Fruit fly (Drosophila melanogaster) Kc167 (cell line): ENCODE data around the gene PhKgamma.

ENCODE experiments used
- Myc ChIP-seq: fragments of >200 bp; optimal IDR thresholded peaks from 2 replicates; lab custom pipeline; 2017; ENCODE audit warnings: missing external identifiers
- h ChIP-seq: fragments of >200 bp; optimal IDR thresholded peaks from 3 replicates; lab custom pipeline; 2018; ENCODE audit warnings: missing external identifiers
- psq ChIP-seq: fragments of >200 bp; optimal IDR thresholded peaks from 2 replicates; lab custom pipeline; 2017; ENCODE audit warnings: missing external identifiers

dm6 chrX:11731665-11732064 is 36.7 kb downstream of the PhKgamma start, which contains the start of gene inaF-C:
- TF ChIP-seq Myc (lab: Kevin White, UChicago): no peak
- TF ChIP-seq psq: no peak
- TF ChIP-seq h: no peak
